Worm (Caenorhabditis elegans) whole organism, midembryonic: ENCODE data around the gene srh-219.

Experiments
- T22C8.4 ChIP-seq: fragments of 200-800 bp; sonication (Bioruptor generic); IDR thresholded peaks from 2 replicates; pipeline ENCODE4 v1.3.6; 2022; ENCODE audit warnings: missing genetic modification characterization, missing compliant biosample characterization
- cog-1 ChIP-seq: sonication (generic microtip); optimal IDR thresholded peaks from 2 replicates; lab custom pipeline; 2016; ENCODE audit warnings: missing genetic modification characterization, missing compliant biosample characterization
- flt-1 ChIP-seq: fragments of 200-800 bp; sonication (Bioruptor generic); IDR thresholded peaks from 2 replicates; pipeline ENCODE4 v1.3.6; 2022; ENCODE audit warnings: missing genetic modification characterization, missing compliant biosample characterization
- klf-2 ChIP-seq: fragments of 200-800 bp; sonication (Bioruptor generic); conservative IDR thresholded peaks from 2 replicates; pipeline ENCODE4 v1.3.6; 2022; ENCODE audit warnings: missing genetic modification reagents, missing genetic modification characterization, missing compliant biosample characterization
- med-1 ChIP-seq: sonication (generic microtip); optimal IDR thresholded peaks from 2 replicates; lab custom pipeline; 2017; ENCODE audit warnings: missing genetic modification characterization, mild to moderate bottlenecking, missing compliant biosample characterization, antibody characterized with exemption, missing genetic modification reagents; ENCODE audit not compliant: insufficient read depth
- ref-1 ChIP-seq: fragments of 200-800 bp; sonication (Bioruptor generic); conservative IDR thresholded peaks from 2 replicates; pipeline ENCODE4 v1.3.6; 2022; ENCODE audit warnings: missing genetic modification reagents, missing genetic modification characterization, missing compliant biosample characterization
- tab-1 ChIP-seq: fragments of 200-800 bp; sonication (Bioruptor generic); IDR thresholded peaks from 2 replicates; pipeline ENCODE4 v1.3.6; 2022; ENCODE audit warnings: missing genetic modification characterization, missing compliant biosample characterization
- ztf-23 ChIP-seq: fragments of 200-800 bp; sonication (Bioruptor generic); IDR thresholded peaks from 2 replicates; pipeline ENCODE4 v1.3.6; 2022; ENCODE audit warnings: missing genetic modification reagents, missing genetic modification characterization, missing compliant biosample characterization
- ztf-29 ChIP-seq: fragments of 200-800 bp; sonication (Bioruptor generic); IDR thresholded peaks from 2 replicates; pipeline ENCODE4 v1.3.6; 2022; ENCODE audit warnings: missing genetic modification reagents, missing genetic modification characterization, missing compliant biosample characterization

srh-219 gene

ce11 chrV:15495169-15495568, at the start of gene srh-219:
srh-219 (plus strand) TSS chrV:15495469.
- TF ChIP-seq T22C8.4 (GFP tag; lab: Robert Waterston, UW) (no peak), ztf-23 (GFP tag; lab: Robert Waterston, UW) (no peak), ref-1 (GFP tag; lab: Robert Waterston, UW) (no peak), klf-2 (GFP tag; lab: Robert Waterston, UW) (no peak), ztf-29 (no peak), flt-1 (GFP tag; lab: Robert Waterston, UW) (no peak), tab-1 (GFP tag; lab: Robert Waterston, UW) (no peak), cog-1 (tag; lab: Kevin White, UChicago) (no peak), med-1 (GFP tag; lab: Kevin White, UChicago) (no peak)

- TF ChIP-seq ref-1 (GFP tag; lab: Robert Waterston, UW): no peak
- no peak for TF ChIP-seq med-1 (GFP tag; lab: Kevin White, UChicago)
- TF ChIP-seq flt-1 (GFP tag; lab: Robert Waterston, UW): no peak
- no peak for TF ChIP-seq tab-1 (GFP tag; lab: Robert Waterston, UW)
- no peak for TF ChIP-seq T22C8.4 (GFP tag; lab: Robert Waterston, UW)
- TF ChIP-seq klf-2 (GFP tag; lab: Robert Waterston, UW): no peak
- TF ChIP-seq cog-1 (tag; lab: Kevin White, UChicago): no peak
- no peak for TF ChIP-seq ztf-23 (GFP tag; lab: Robert Waterston, UW)
Observed at ce11 chrV:15448408-15448807, 46.9 kb upstream of the srh-219 start, which contains the start of gene T26H5.4. T26H5.4 (minus strand) TSS chrV:15448701.

DNA sequence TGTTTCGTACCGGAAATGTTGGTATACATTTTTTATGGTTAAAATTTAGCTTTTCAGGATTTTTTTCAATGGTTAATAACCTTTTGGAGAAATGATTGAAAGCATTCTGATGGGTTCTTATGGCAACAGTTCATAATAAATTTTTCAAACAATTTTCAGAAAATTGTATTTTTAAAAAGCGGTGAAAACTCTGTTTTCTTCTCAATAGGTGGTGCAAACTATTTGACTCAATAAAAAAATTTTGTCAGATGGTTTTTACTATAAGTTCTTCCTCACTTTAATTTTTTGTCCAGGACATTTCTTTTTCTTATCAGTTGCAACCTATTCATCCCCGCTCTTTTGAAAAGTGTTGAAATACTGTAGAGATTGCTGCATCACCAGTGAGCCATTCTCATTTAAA, 46.4 kb upstream of the srh-219 start, which contains the start of gene T26H5.14:
TSS of gene T26H5.14 (plus strand) at position 301 of the 400 bp plus-strand sequence.
- no peak for TF ChIP-seq klf-2 (GFP tag; lab: Robert Waterston, UW)
- TF ChIP-seq tab-1 (GFP tag; lab: Robert Waterston, UW): no peak
- no peak for TF ChIP-seq med-1 (GFP tag; lab: Kevin White, UChicago)
- TF ChIP-seq cog-1 (tag; lab: Kevin White, UChicago): no peak
- TF ChIP-seq ztf-23 (GFP tag; lab: Robert Waterston, UW): no peak
- TF ChIP-seq T22C8.4 (GFP tag; lab: Robert Waterston, UW): no peak
- TF ChIP-seq flt-1 (GFP tag; lab: Robert Waterston, UW): no peak
- TF ChIP-seq ref-1 (GFP tag; lab: Robert Waterston, UW): no peak
- TF ChIP-seq ztf-29: no peak

DNA sequence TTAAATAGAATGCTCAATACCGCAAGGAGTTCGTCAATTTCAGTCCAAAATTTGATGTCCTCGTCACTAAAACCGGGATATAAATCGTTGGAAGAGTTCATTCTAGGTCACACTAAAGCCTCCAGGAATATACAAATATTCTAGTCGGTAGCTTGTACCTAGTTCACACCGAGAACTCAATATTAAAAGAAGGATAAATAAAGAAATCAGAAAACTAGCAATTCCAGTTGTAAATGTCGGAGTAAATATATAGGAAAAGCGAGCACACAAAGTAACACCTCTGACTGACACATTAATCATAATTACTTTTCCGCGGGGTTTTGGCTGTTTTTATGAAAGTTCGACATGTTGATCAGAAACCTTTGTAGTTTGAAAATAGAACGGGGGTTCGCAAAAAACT, 43.8 kb upstream of the srh-219 start, which contains the start of gene srw-33:
TSS of gene srw-33 (minus strand) at position 101 of the 400 bp plus-strand sequence.
- no peak for TF ChIP-seq T22C8.4 (GFP tag; lab: Robert Waterston, UW)
- TF ChIP-seq flt-1 (GFP tag; lab: Robert Waterston, UW): no peak
- TF ChIP-seq tab-1 (GFP tag; lab: Robert Waterston, UW): no peak
- TF ChIP-seq med-1 (GFP tag; lab: Kevin White, UChicago): no peak
- TF ChIP-seq cog-1 (tag; lab: Kevin White, UChicago): no peak
- TF ChIP-seq ztf-29: no peak
- TF ChIP-seq ref-1 (GFP tag; lab: Robert Waterston, UW): no peak
- TF ChIP-seq klf-2 (GFP tag; lab: Robert Waterston, UW): no peak
- no peak for TF ChIP-seq ztf-23 (GFP tag; lab: Robert Waterston, UW)

- no peak for TF ChIP-seq T22C8.4 (GFP tag; lab: Robert Waterston, UW)
- TF ChIP-seq ztf-23 (GFP tag; lab: Robert Waterston, UW): 0 out of 2 replicates have a peak, but pooled peaks have one; percentile 26
Observed at ce11 chrV:15454322-15454721, 40.9 kb upstream of the srh-219 start.

ce11 chrV:15459088-15459487, 36.2 kb upstream of the srh-219 start, which contains the start of gene str-71:
str-71 (minus strand) TSS chrV:15459188.
- no peak for TF ChIP-seq T22C8.4 (GFP tag; lab: Robert Waterston, UW)
- no peak for TF ChIP-seq flt-1 (GFP tag; lab: Robert Waterston, UW)
- no peak for TF ChIP-seq klf-2 (GFP tag; lab: Robert Waterston, UW)
- TF ChIP-seq cog-1 (tag; lab: Kevin White, UChicago): no peak
- no peak for TF ChIP-seq tab-1 (GFP tag; lab: Robert Waterston, UW)
- no peak for TF ChIP-seq ztf-23 (GFP tag; lab: Robert Waterston, UW)
- no peak for TF ChIP-seq ztf-29
- no peak for TF ChIP-seq ref-1 (GFP tag; lab: Robert Waterston, UW)
- no peak for TF ChIP-seq med-1 (GFP tag; lab: Kevin White, UChicago)

- no peak for TF ChIP-seq cog-1 (tag; lab: Kevin White, UChicago)
- no peak for TF ChIP-seq tab-1 (GFP tag; lab: Robert Waterston, UW)
- TF ChIP-seq ztf-29: no peak
- no peak for TF ChIP-seq ref-1 (GFP tag; lab: Robert Waterston, UW)
- TF ChIP-seq med-1 (GFP tag; lab: Kevin White, UChicago): no peak
- no peak for TF ChIP-seq T22C8.4 (GFP tag; lab: Robert Waterston, UW)
- no peak for TF ChIP-seq flt-1 (GFP tag; lab: Robert Waterston, UW)
- TF ChIP-seq klf-2 (GFP tag; lab: Robert Waterston, UW): no peak
Observed at ce11 chrV:15464402-15464801, 30.9 kb upstream of the srh-219 start, which contains the start of gene rocf-1. rocf-1 (minus strand) TSS chrV:15464502.

ce11 chrV:15465032-15465727, 30.1 kb upstream of the srh-219 start, which contains the start of gene pqn-71:
pqn-71 (plus strand) TSS chrV:15465677.
- TF ChIP-seq ztf-29 (peak; percentile 83; the same call in 1 of the 2 replicates), T22C8.4 (GFP tag; lab: Robert Waterston, UW) (peak; percentile 77), cog-1 (tag; lab: Kevin White, UChicago) (peak; percentile 91), tab-1 (GFP tag; lab: Robert Waterston, UW) (peak; percentile 92; the same call in 1 of the 2 replicates), med-1 (GFP tag; lab: Kevin White, UChicago) (peak; percentile 68), flt-1 (GFP tag; lab: Robert Waterston, UW) (peak; percentile 91), klf-2 (GFP tag; lab: Robert Waterston, UW) (peak; percentile 88; the same call in 1 of the 2 replicates), ztf-23 (GFP tag; lab: Robert Waterston, UW) (peak; percentile 90), ref-1 (GFP tag; lab: Robert Waterston, UW) (peak; percentile 77; the same call in 1 of the 2 replicates)
